Worm (Caenorhabditis elegans) whole organism, L2 larva: Measurements from ENCODE around the gene acs-22.

ENCODE experiments used
- C34F6.9 ChIP-seq: fragments of 150-350 bp; optimal IDR thresholded peaks from 2 replicates; lab custom pipeline; 2014; ENCODE audit warnings: missing biosample characterization, missing genetic modification characterization
- F13H6.1 ChIP-seq: sonication (generic microtip); optimal IDR thresholded peaks from 2 replicates; lab custom pipeline; 2016; ENCODE audit warnings: missing genetic modification characterization, missing compliant biosample characterization
- R02D3.7 ChIP-seq: fragments of 150-350 bp; optimal IDR thresholded peaks from 2 replicates; lab custom pipeline; 2014; ENCODE audit warnings: missing biosample characterization, missing genetic modification characterization
- Y55F3AM.14 ChIP-seq: fragments of 200-800 bp; sonication (Bioruptor generic); optimal IDR thresholded peaks from 2 replicates; lab custom pipeline; 2018; ENCODE audit warnings: mild to moderate bottlenecking, missing genetic modification characterization, missing compliant biosample characterization
- ZK546.5 ChIP-seq: sonication (generic microtip); optimal IDR thresholded peaks from 2 replicates; lab custom pipeline; 2017; ENCODE audit warnings: missing biosample characterization, missing genetic modification characterization
- alr-1 ChIP-seq: fragments of 150-350 bp; optimal IDR thresholded peaks from 2 replicates; lab custom pipeline; 2014; ENCODE audit warnings: missing biosample characterization, missing genetic modification characterization
- blmp-1 ChIP-seq: sonication (generic microtip); optimal IDR thresholded peaks from 2 replicates; lab custom pipeline; 2017; ENCODE audit warnings: missing genetic modification characterization, mild to moderate bottlenecking, missing compliant biosample characterization, antibody characterized with exemption, moderate library complexity; ENCODE audit not compliant: insufficient read depth
- crh-2 ChIP-seq: sonication (generic microtip); optimal IDR thresholded peaks from 2 replicates; lab custom pipeline; 2017; ENCODE audit warnings: missing biosample characterization, missing genetic modification characterization
- dmd-4 ChIP-seq: sonication (generic microtip); optimal IDR thresholded peaks from 2 replicates; lab custom pipeline; 2017; ENCODE audit warnings: missing biosample characterization, missing genetic modification characterization
- egl-27 ChIP-seq: sonication (generic microtip); optimal IDR thresholded peaks from 3 replicates; lab custom pipeline; 2017; ENCODE audit warnings: missing biosample characterization, missing genetic modification reagents, missing genetic modification characterization
- elt-1 ChIP-seq: fragments of 150-350 bp; optimal IDR thresholded peaks from 2 replicates; lab custom pipeline; 2014; ENCODE audit warnings: missing biosample characterization, missing genetic modification characterization
- elt-3 ChIP-seq: sonication (generic microtip); optimal IDR thresholded peaks from 2 replicates; lab custom pipeline; 2017; ENCODE audit warnings: missing biosample characterization, missing genetic modification characterization
- fos-1 ChIP-seq: fragments of 150-350 bp; optimal IDR thresholded peaks from 2 replicates; lab custom pipeline; 2014; ENCODE audit warnings: missing biosample characterization, missing genetic modification characterization
- gmeb-1 ChIP-seq: fragments of 150-350 bp; optimal IDR thresholded peaks from 2 replicates; lab custom pipeline; 2014; ENCODE audit warnings: missing biosample characterization, missing genetic modification characterization
- lin-13 ChIP-seq: fragments of 150-350 bp; optimal IDR thresholded peaks from 2 replicates; lab custom pipeline; 2014; ENCODE audit warnings: missing biosample characterization, missing genetic modification reagents, missing genetic modification characterization
- lin-39 ChIP-seq: fragments of 150-350 bp; optimal IDR thresholded peaks from 2 replicates; lab custom pipeline; 2014; ENCODE audit warnings: missing biosample characterization, missing genetic modification reagents, missing genetic modification characterization
- lsy-2 ChIP-seq, 2 experiments: fragments of 150-350 bp in 1 of 2; sonication (generic microtip) in 1 of 2; optimal IDR thresholded peaks; 2 replicates each; lab custom pipeline; 2014 to 2017; ENCODE audit warnings: missing biosample characterization in 2 of 2, missing genetic modification characterization in 2 of 2
- mbf-1 ChIP-seq: sonication (generic microtip); optimal IDR thresholded peaks from 2 replicates; lab custom pipeline; 2017; ENCODE audit warnings: missing biosample characterization, missing genetic modification characterization
- mdl-1 ChIP-seq, 2 experiments: fragments of 150-350 bp in 1 of 2; sonication (generic microtip) in 1 of 2; optimal IDR thresholded peaks; 2 replicates each; lab custom pipeline; 2017; ENCODE audit warnings: missing biosample characterization in 2 of 2, missing genetic modification characterization in 2 of 2
- nhr-11 ChIP-seq: fragments of 150-350 bp; optimal IDR thresholded peaks from 2 replicates; lab custom pipeline; 2014; ENCODE audit warnings: missing biosample characterization, missing genetic modification characterization
- nhr-21 ChIP-seq: fragments of 150-350 bp; optimal IDR thresholded peaks from 2 replicates; lab custom pipeline; 2014; ENCODE audit warnings: missing biosample characterization, missing genetic modification characterization
- nhr-23 ChIP-seq: fragments of 150-350 bp; optimal IDR thresholded peaks from 2 replicates; lab custom pipeline; 2014; ENCODE audit warnings: missing biosample characterization, missing genetic modification reagents, missing genetic modification characterization
- nhr-25 ChIP-seq: fragments of 150-350 bp; sonication (generic microtip); optimal IDR thresholded peaks from 3 replicates; lab custom pipeline; 2014; ENCODE audit warnings: missing biosample characterization, missing genetic modification characterization
- nhr-6 ChIP-seq: fragments of 150-350 bp; optimal IDR thresholded peaks from 2 replicates; lab custom pipeline; 2014; ENCODE audit warnings: missing biosample characterization, missing genetic modification characterization
- nhr-77 ChIP-seq: fragments of 150-350 bp; optimal IDR thresholded peaks from 2 replicates; lab custom pipeline; 2014; ENCODE audit warnings: missing biosample characterization, missing genetic modification characterization
- peb-1 ChIP-seq: fragments of 150-350 bp; optimal IDR thresholded peaks from 2 replicates; lab custom pipeline; 2014; ENCODE audit warnings: missing biosample characterization, missing genetic modification characterization
- sem-4 ChIP-seq: fragments of 150-350 bp; optimal IDR thresholded peaks from 2 replicates; lab custom pipeline; 2014; ENCODE audit warnings: missing biosample characterization, missing genetic modification reagents, missing genetic modification characterization
- skn-1 ChIP-seq: sonication (generic microtip); optimal IDR thresholded peaks from 2 replicates; lab custom pipeline; 2017; ENCODE audit warnings: missing biosample characterization, missing genetic modification characterization
- snpc-4 ChIP-seq: fragments of 150-350 bp; optimal IDR thresholded peaks from 2 replicates; lab custom pipeline; 2014; ENCODE audit warnings: missing biosample characterization, missing genetic modification characterization
- unc-39 ChIP-seq: fragments of 150-350 bp; optimal IDR thresholded peaks from 2 replicates; lab custom pipeline; 2014; ENCODE audit warnings: missing biosample characterization, missing genetic modification characterization
- unc-55 ChIP-seq: fragments of 150-350 bp; sonication (generic microtip); optimal IDR thresholded peaks from 3 replicates; lab custom pipeline; 2014; ENCODE audit warnings: missing biosample characterization, missing genetic modification reagents, missing genetic modification characterization
- unc-62 ChIP-seq: fragments of 150-350 bp; optimal IDR thresholded peaks from 2 replicates; lab custom pipeline; 2014; ENCODE audit warnings: missing biosample characterization, missing genetic modification reagents, missing genetic modification characterization
- ztf-1 ChIP-seq: fragments of 200-800 bp; sonication (Bioruptor generic); conservative IDR thresholded peaks from 2 replicates; pipeline ENCODE4 v1.3.6; 2022; ENCODE audit warnings: missing genetic modification characterization, missing compliant biosample characterization
- ztf-11 ChIP-seq: sonication (generic microtip); optimal IDR thresholded peaks from 2 replicates; lab custom pipeline; 2017; ENCODE audit warnings: missing biosample characterization, missing genetic modification characterization
- ztf-4 ChIP-seq: fragments of 150-350 bp; optimal IDR thresholded peaks from 2 replicates; lab custom pipeline; 2014; ENCODE audit warnings: missing biosample characterization, missing genetic modification characterization

acs-22 gene

ce11 chrX:8930879-8931278 is at the start of gene acs-22:
Gene acs-22 (plus strand): TSS chrX:8931179.
- TF ChIP-seq elt-1 (tag; lab: Kevin White, UChicago) (no peak), alr-1 (no peak), lsy-2 (tag; optimal IDR thresholded peaks at IDR 0.05; lab: Kevin White, UChicago) (no peak), nhr-77 (tag; lab: Kevin White, UChicago) (no peak), crh-2 (tag; lab: Kevin White, UChicago) (no peak), ZK546.5 (tag; lab: Kevin White, UChicago) (no peak), nhr-25 (tag; lab: Kevin White, UChicago) (no peak), nhr-6 (no peak), F13H6.1 (no peak), mdl-1 (tag; optimal IDR thresholded peaks at IDR 0.05; lab: Kevin White, UChicago) (no peak), R02D3.7 (tag; lab: Kevin White, UChicago) (no peak)

ce11 chrX:8882162-8882561 is 48.8 kb upstream of the acs-22 start:
- peak; percentile 59 for TF ChIP-seq nhr-25 (tag; lab: Kevin White, UChicago)
- TF ChIP-seq lin-39, result no peak
- peak; percentile 87 for TF ChIP-seq blmp-1 (tag; lab: Kevin White, UChicago)

DNA sequence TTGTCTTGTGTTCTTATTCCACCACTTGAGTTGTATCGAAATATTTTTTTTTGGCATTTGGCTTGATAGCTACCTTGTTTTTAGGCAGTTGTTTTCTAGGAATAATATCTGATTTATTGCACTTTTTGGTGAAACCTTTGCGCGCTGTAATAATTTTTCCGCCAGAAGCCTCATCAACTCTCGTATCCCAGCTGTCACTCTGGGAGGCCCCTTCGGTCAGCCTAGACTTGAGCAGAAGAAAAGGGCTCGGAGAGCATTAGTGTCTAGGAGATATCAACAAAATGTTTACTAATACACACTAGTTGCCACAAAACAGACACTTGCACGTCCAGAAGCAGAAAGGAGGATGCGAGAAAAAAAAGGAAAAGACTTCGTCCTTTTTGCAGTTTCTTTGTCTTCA is 42.1 kb upstream of the acs-22 start:
- TF ChIP-seq unc-55 (GFP tag; lab: Kevin White, UChicago) (peak; percentile 26), skn-1 (tag; lab: Kevin White, UChicago) (no peak)

DNA sequence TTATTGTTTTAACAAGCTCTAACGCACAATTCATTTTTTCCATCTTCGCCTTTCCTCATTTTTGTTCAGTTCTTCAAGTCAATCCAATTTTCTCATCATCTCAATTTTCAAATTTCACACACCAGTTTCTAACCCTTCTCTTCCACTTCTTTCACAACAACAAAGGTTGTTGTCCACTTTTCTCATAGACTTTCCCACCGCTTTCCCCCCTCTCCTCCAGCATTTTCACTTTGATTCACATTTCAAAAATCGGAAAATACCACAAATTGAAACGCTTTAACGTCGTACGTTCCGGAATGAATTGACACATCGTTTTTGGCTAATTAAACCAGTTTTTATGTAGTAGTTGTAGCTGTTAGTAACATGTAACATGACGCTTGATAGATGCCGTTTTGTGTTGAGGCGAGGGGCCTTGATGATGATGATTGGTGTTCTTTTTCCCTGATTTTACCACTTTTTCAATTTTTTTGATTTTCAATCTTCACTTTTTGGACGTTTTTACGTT is 40.7 kb upstream of the acs-22 start:
- TF ChIP-seq ztf-4 (tag; lab: Kevin White, UChicago) (no peak), nhr-25 (tag; lab: Kevin White, UChicago) (no peak), fos-1 (tag; lab: Kevin White, UChicago) (no peak), unc-62 (GFP tag; lab: Kevin White, UChicago) (no peak), Y55F3AM.14 (GFP tag; lab: Kevin White, UChicago) (no peak), elt-3 (tag; lab: Kevin White, UChicago) (no peak), dmd-4 (tag; lab: Kevin White, UChicago) (no peak), lsy-2 (tag; optimal IDR thresholded peaks at IDR 0.05; lab: Kevin White, UChicago) (no peak), nhr-23 (no peak), mbf-1 (tag; lab: Kevin White, UChicago) (no peak), snpc-4 (no peak), F13H6.1 (no peak), lin-39 (no peak), crh-2 (tag; lab: Kevin White, UChicago) (no peak), ztf-1 (GFP tag; lab: Robert Waterston, UW) (no peak), C34F6.9 (tag; lab: Kevin White, UChicago) (no peak), mdl-1 (tag; optimal IDR thresholded peaks at IDR 0.05; lab: Kevin White, UChicago) (no peak), nhr-21 (tag; lab: Kevin White, UChicago) (no peak), ztf-11 (tag; lab: Kevin White, UChicago) (no peak)

ce11 chrX:8891393-8891953 is 39.5 kb upstream of the acs-22 start:
- TF ChIP-seq blmp-1 (tag; lab: Kevin White, UChicago) (peak; percentile 29), fos-1 (tag; lab: Kevin White, UChicago) (peak; percentile 13), unc-55 (GFP tag; lab: Kevin White, UChicago) (no peak), R02D3.7 (tag; lab: Kevin White, UChicago) (no peak)

DNA sequence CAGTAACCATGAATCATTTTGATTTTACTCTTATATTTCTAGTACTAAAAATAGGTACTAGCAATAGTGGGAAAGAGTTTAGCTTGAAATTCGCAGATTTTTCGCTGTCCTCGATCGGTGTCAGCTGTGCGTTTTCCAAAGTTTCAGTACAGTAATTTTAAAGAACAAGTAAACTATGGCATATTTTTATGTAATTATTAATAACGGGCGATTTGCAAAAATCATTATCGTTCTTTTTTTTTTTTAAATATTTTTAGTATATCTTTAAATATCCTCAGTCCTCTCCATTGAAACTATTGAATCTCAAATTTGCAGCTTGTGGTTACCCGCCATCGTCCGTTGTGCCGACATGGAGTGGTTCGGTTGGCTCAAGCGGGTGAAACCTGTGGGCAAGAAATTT is 38.2 kb upstream of the acs-22 start, which contains the start of gene C13E3.1:
Gene C13E3.1 (plus strand): TSS at position 301 of the 400 bp plus-strand sequence.
- TF ChIP-seq ztf-4 (tag; lab: Kevin White, UChicago) (no peak), elt-3 (tag; lab: Kevin White, UChicago) (no peak), ztf-1 (GFP tag; lab: Robert Waterston, UW) (no peak), peb-1 (no peak)

- TF ChIP-seq crh-2 (tag; lab: Kevin White, UChicago), result no peak
- no peak for TF ChIP-seq unc-39 (tag; lab: Kevin White, UChicago)
- no peak for TF ChIP-seq dmd-4 (tag; lab: Kevin White, UChicago)
- no peak for TF ChIP-seq ztf-4 (tag; lab: Kevin White, UChicago)
- no peak for TF ChIP-seq nhr-11
- no peak for TF ChIP-seq unc-62 (GFP tag; lab: Kevin White, UChicago)
- TF ChIP-seq elt-1 (tag; lab: Kevin White, UChicago), result no peak
- no peak for TF ChIP-seq gmeb-1 (tag; lab: Kevin White, UChicago)
- no peak for TF ChIP-seq alr-1
- TF ChIP-seq ztf-1 (GFP tag; lab: Robert Waterston, UW), result no peak
- no peak for TF ChIP-seq R02D3.7 (tag; lab: Kevin White, UChicago)
- no peak for TF ChIP-seq egl-27
- no peak for TF ChIP-seq sem-4
- no peak for TF ChIP-seq F13H6.1
- TF ChIP-seq lin-13 (GFP tag; lab: Kevin White, UChicago), result no peak
- TF ChIP-seq elt-3 (tag; lab: Kevin White, UChicago), result no peak
These were observed 28.1 kb upstream of the acs-22 start for ce11 chrX:8902920-8903319.
